Fruit fly (Drosophila melanogaster) whole organism, embryonic: ENCODE data around the gene Bro.

ENCODE experiments used
- ATbp ChIP-seq: fragments of 200-800 bp; sonication (Bioruptor generic); optimal IDR thresholded peaks from 2 replicates; lab custom pipeline; 2017; ENCODE audit warnings: missing biosample characterization, mild to moderate bottlenecking, missing genetic modification characterization, missing genetic modification reagents
- B-H1 ChIP-seq: fragments of 200-800 bp; sonication (Bioruptor generic); IDR thresholded peaks from 3 replicates; pipeline ENCODE4 v1.3.6; 2022; ENCODE audit warnings: missing biosample characterization, missing genetic modification characterization
- CG11085 ChIP-seq: fragments of 200-800 bp; sonication (Bioruptor generic); IDR thresholded peaks from 2 replicates; pipeline ENCODE4 v1.3.6; 2022; ENCODE audit warnings: missing biosample characterization, missing genetic modification characterization
- CG13894 ChIP-seq: fragments of 200-800 bp; sonication (Bioruptor generic); optimal IDR thresholded peaks from 3 replicates; lab custom pipeline; 2018; ENCODE audit warnings: missing biosample characterization, mild to moderate bottlenecking, missing genetic modification characterization, moderate library complexity
- CG15479 ChIP-seq: fragments of 200-800 bp; sonication (Bioruptor generic); optimal IDR thresholded peaks from 3 replicates; lab custom pipeline; 2019; ENCODE audit warnings: missing biosample characterization, mild to moderate bottlenecking, missing genetic modification characterization, moderate library complexity
- CG2120 ChIP-seq: fragments of 200-800 bp; sonication (Bioruptor generic); optimal IDR thresholded peaks from 3 replicates; lab custom pipeline; 2016; ENCODE audit warnings: missing biosample characterization, missing genetic modification characterization
- CG2678 ChIP-seq: fragments of 200-800 bp; sonication (Bioruptor generic); optimal IDR thresholded peaks from 3 replicates; lab custom pipeline; 2019; ENCODE audit warnings: missing biosample characterization, mild to moderate bottlenecking, missing genetic modification characterization, moderate library complexity
- CG30431 ChIP-seq: fragments of 200-800 bp; sonication (Bioruptor generic); optimal IDR thresholded peaks from 2 replicates; lab custom pipeline; 2017; ENCODE audit warnings: missing biosample characterization, missing genetic modification characterization
- CG33557 ChIP-seq: fragments of 200-800 bp; sonication (Bioruptor generic); optimal IDR thresholded peaks from 2 replicates; lab custom pipeline; 2019; ENCODE audit warnings: missing biosample characterization, mild to moderate bottlenecking, missing genetic modification characterization, moderate library complexity
- CG3407 ChIP-seq: fragments of 200-800 bp; sonication (Bioruptor generic); optimal IDR thresholded peaks from 2 replicates; lab custom pipeline; 2018; ENCODE audit warnings: missing biosample characterization, mild to moderate bottlenecking, missing genetic modification characterization
- CG6254 ChIP-seq: fragments of 200-800 bp; sonication (Bioruptor generic); optimal IDR thresholded peaks from 3 replicates; lab custom pipeline; 2017; ENCODE audit warnings: mild to moderate bottlenecking, missing biosample characterization, missing genetic modification reagents, missing genetic modification characterization
- CG6791 ChIP-seq: fragments of 200-800 bp; sonication (Bioruptor generic); IDR thresholded peaks from 3 replicates; pipeline ENCODE4 v1.3.6; 2022; ENCODE audit warnings: missing biosample characterization, missing genetic modification characterization; ENCODE audit not compliant: partially characterized antibody
- CG7839 ChIP-seq: fragments of 200-800 bp; sonication (Bioruptor generic); optimal IDR thresholded peaks from 3 replicates; lab custom pipeline; 2018; ENCODE audit warnings: missing biosample characterization, mild to moderate bottlenecking, missing genetic modification characterization, moderate library complexity
- CG8089 ChIP-seq: fragments of 200-800 bp; sonication (Bioruptor generic); optimal IDR thresholded peaks from 3 replicates; lab custom pipeline; 2016; ENCODE audit warnings: missing biosample characterization, missing genetic modification characterization
- CG8281 ChIP-seq: fragments of 200-800 bp; sonication (Bioruptor generic); optimal IDR thresholded peaks from 2 replicates; lab custom pipeline; 2018; ENCODE audit warnings: missing biosample characterization, mild to moderate bottlenecking, missing genetic modification characterization, moderate library complexity
- CG8388 ChIP-seq: fragments of 200-800 bp; sonication (Bioruptor generic); optimal IDR thresholded peaks from 2 replicates; lab custom pipeline; 2019; ENCODE audit warnings: missing biosample characterization, mild to moderate bottlenecking, missing genetic modification characterization, moderate library complexity
- CG8924 ChIP-seq: fragments of 200-800 bp; optimal IDR thresholded peaks from 3 replicates; lab custom pipeline; 2019; ENCODE audit warnings: missing biosample characterization, mild to moderate bottlenecking, missing genetic modification characterization, moderate library complexity
- CG8944 ChIP-seq: fragments of 200-800 bp; sonication (Bioruptor generic); optimal IDR thresholded peaks from 3 replicates; lab custom pipeline; 2016; ENCODE audit warnings: missing biosample characterization, missing genetic modification characterization
- CTCF ChIP-seq: fragments of 200-800 bp; sonication (Bioruptor generic); optimal IDR thresholded peaks from 2 replicates; lab custom pipeline; 2017; ENCODE audit warnings: missing biosample characterization, mild to moderate bottlenecking, missing genetic modification characterization, moderate library complexity
- D19B ChIP-seq: fragments of 200-800 bp; sonication (Bioruptor generic); optimal IDR thresholded peaks from 2 replicates; lab custom pipeline; 2017; ENCODE audit warnings: missing biosample characterization, mild to moderate bottlenecking, missing genetic modification characterization
- Doc2 ChIP-seq: fragments of 200-800 bp; sonication (Bioruptor generic); IDR thresholded peaks from 2 replicates; pipeline ENCODE4 v1.3.6; 2022; ENCODE audit warnings: missing biosample characterization, missing genetic modification characterization
- GATAe ChIP-seq: fragments of 200-800 bp; sonication (Bioruptor generic); conservative IDR thresholded peaks from 2 replicates; pipeline ENCODE4 v1.3.6; 2022; ENCODE audit warnings: missing biosample characterization, missing genetic modification characterization
- Hand ChIP-seq: fragments of 200-800 bp; sonication (Bioruptor generic); optimal IDR thresholded peaks from 2 replicates; lab custom pipeline; 2017; ENCODE audit warnings: mild to moderate bottlenecking, missing biosample characterization, missing genetic modification reagents, missing genetic modification characterization
- Hmx ChIP-seq: fragments of 200-800 bp; sonication (Bioruptor generic); optimal IDR thresholded peaks from 2 replicates; lab custom pipeline; 2016; ENCODE audit warnings: missing biosample characterization, missing genetic modification characterization
- Hr78 ChIP-seq, 2 experiments: fragments of 200-800 bp in 1 of 2; fragments of >200 bp in 1 of 2; sonication (Bioruptor generic) in 1 of 2; optimal IDR thresholded peaks; 2 replicates each; lab custom pipeline; 2017 to 2019; ENCODE audit warnings: missing biosample characterization in 2 of 2, missing genetic modification characterization in 2 of 2, mild to moderate bottlenecking in 1 of 2, moderate library complexity in 1 of 2
- Lhr ChIP-seq: fragments of 200-800 bp; sonication (Bioruptor generic); optimal IDR thresholded peaks from 3 replicates; lab custom pipeline; 2017; ENCODE audit warnings: mild to moderate bottlenecking, missing biosample characterization, missing genetic modification reagents, missing genetic modification characterization
- Poxn ChIP-seq: fragments of 200-800 bp; sonication (Bioruptor generic); IDR thresholded peaks from 2 replicates; pipeline ENCODE4 v1.3.6; 2022; ENCODE audit warnings: missing biosample characterization, missing genetic modification characterization
- Ptx1 ChIP-seq: fragments of 200-800 bp; sonication (Bioruptor generic); IDR thresholded peaks from 2 replicates; pipeline ENCODE4 v1.3.6; 2022; ENCODE audit warnings: missing biosample characterization, missing genetic modification characterization
- Ravus ChIP-seq: fragments of 200-800 bp; sonication (Bioruptor generic); IDR thresholded peaks from 2 replicates; pipeline ENCODE4 v1.3.6; 2022; ENCODE audit warnings: missing biosample characterization, missing genetic modification characterization
- Scr ChIP-seq: fragments of 200-800 bp; sonication (Bioruptor generic); IDR thresholded peaks from 2 replicates; pipeline ENCODE4 v1.3.6; 2022; ENCODE audit warnings: missing biosample characterization, missing genetic modification characterization; ENCODE audit not compliant: partially characterized antibody
- Sox102F ChIP-seq: fragments of 200-800 bp; sonication (Bioruptor generic); optimal IDR thresholded peaks from 2 replicates; lab custom pipeline; 2018; ENCODE audit warnings: missing biosample characterization, mild to moderate bottlenecking, missing genetic modification characterization, moderate library complexity
- Taf1 ChIP-seq: fragments of 200-800 bp; sonication (Bioruptor generic); IDR thresholded peaks from 2 replicates; pipeline ENCODE4 v1.3.6; 2022; ENCODE audit warnings: missing biosample characterization, missing genetic modification characterization
- aop ChIP-seq: fragments of 200-800 bp; sonication (Bioruptor generic); IDR thresholded peaks from 2 replicates; pipeline ENCODE4 v1.3.6; 2022; ENCODE audit warnings: missing biosample characterization, missing genetic modification characterization
- ato ChIP-seq: fragments of 200-800 bp; sonication (Bioruptor generic); IDR thresholded peaks from 2 replicates; pipeline ENCODE4 v1.3.6; 2022; ENCODE audit warnings: missing biosample characterization, missing genetic modification characterization; ENCODE audit not compliant: partially characterized antibody
- danr ChIP-seq: fragments of 200-800 bp; sonication (Bioruptor generic); IDR thresholded peaks from 2 replicates; pipeline ENCODE4 v1.3.6; 2022; ENCODE audit warnings: missing biosample characterization, missing genetic modification characterization
- dmrt99B ChIP-seq: fragments of 200-800 bp; sonication (Bioruptor generic); optimal IDR thresholded peaks from 2 replicates; lab custom pipeline; 2018; ENCODE audit warnings: missing biosample characterization, mild to moderate bottlenecking, missing genetic modification characterization, moderate library complexity
- eve ChIP-seq, 2 experiments: fragments of >200 bp; optimal IDR thresholded peaks; 2 replicates each; lab custom pipeline; 2017; ENCODE audit warnings: missing biosample characterization in 2 of 2, missing genetic modification characterization in 2 of 2
- h ChIP-seq: fragments of >200 bp; optimal IDR thresholded peaks from 2 replicates; lab custom pipeline; 2017
- klu ChIP-seq: fragments of 200-800 bp; sonication (Bioruptor generic); IDR thresholded peaks from 2 replicates; pipeline ENCODE4 v1.3.6; 2022; ENCODE audit warnings: missing biosample characterization, missing genetic modification characterization
- mld ChIP-seq: fragments of 200-800 bp; sonication (Bioruptor generic); IDR thresholded peaks from 3 replicates; pipeline ENCODE4 v1.3.6; 2022; ENCODE audit warnings: missing biosample characterization, missing genetic modification characterization; ENCODE audit not compliant: partially characterized antibody
- pfk ChIP-seq: fragments of 200-800 bp; sonication (Bioruptor generic); optimal IDR thresholded peaks from 2 replicates; lab custom pipeline; 2018; ENCODE audit warnings: missing biosample characterization, mild to moderate bottlenecking, missing genetic modification characterization, moderate library complexity
- prd ChIP-seq, 3 experiments: fragments of >200 bp in 2 of 3; fragments of 200-800 bp in 1 of 3; sonication (Bioruptor generic) in 1 of 3; optimal IDR thresholded peaks in 2 of 3; IDR thresholded peaks in 1 of 3; 2 replicates in 2 of 3; 3 replicates in 1 of 3; pipeline versions ENCODE4 v1.3.6 to Lab custom; 2017 to 2022; ENCODE audit warnings: missing biosample characterization in 1 of 3, missing genetic modification characterization in 1 of 3
- pum ChIP-seq: fragments of 200-800 bp; sonication (Bioruptor generic); optimal IDR thresholded peaks from 2 replicates; lab custom pipeline; 2016; ENCODE audit warnings: missing biosample characterization, missing genetic modification characterization
- sc ChIP-seq, 3 experiments: fragments of >200 bp in 2 of 3; fragments of 200-800 bp in 1 of 3; sonication (Bioruptor generic) in 1 of 3; optimal IDR thresholded peaks; 2 replicates in 2 of 3; 3 replicates in 1 of 3; lab custom pipeline; 2017; ENCODE audit warnings: mild to moderate bottlenecking in 1 of 3, missing biosample characterization in 1 of 3, missing genetic modification characterization in 1 of 3, missing genetic modification reagents in 1 of 3
- sens-2 ChIP-seq: fragments of 200-800 bp; sonication (Bioruptor generic); IDR thresholded peaks from 2 replicates; pipeline ENCODE4 v1.3.6; 2022; ENCODE audit warnings: missing biosample characterization, missing genetic modification characterization
- sima ChIP-seq: fragments of 200-800 bp; sonication (Bioruptor generic); optimal IDR thresholded peaks from 2 replicates; lab custom pipeline; 2016; ENCODE audit warnings: missing biosample characterization, missing genetic modification characterization
- so ChIP-seq: fragments of 200-800 bp; sonication (Bioruptor generic); IDR thresholded peaks from 3 replicates; pipeline ENCODE4 v1.3.6; 2022; ENCODE audit warnings: missing biosample characterization, missing genetic modification characterization
- stc ChIP-seq: fragments of 200-800 bp; sonication (Bioruptor generic); IDR thresholded peaks from 2 replicates; pipeline ENCODE4 v1.3.6; 2022; ENCODE audit warnings: missing biosample characterization, missing genetic modification characterization
- unpg ChIP-seq: fragments of 200-800 bp; sonication (Bioruptor generic); optimal IDR thresholded peaks from 3 replicates; lab custom pipeline; 2018; ENCODE audit warnings: missing biosample characterization, mild to moderate bottlenecking, missing genetic modification characterization, moderate library complexity

The Bro gene

dm6 chr3L:1639185-1639812 lies 8.4 kb upstream of the Bro start, which contains the start of the genes Mettl2 and Bgb (continued):
- no peak for TF ChIP-seq ATbp (GFP tag; lab: Kevin White, UChicago)
- TF ChIP-seq pfk (GFP tag; lab: Kevin White, UChicago), result no peak
- TF ChIP-seq Scr (GFP tag; lab: Robert Waterston, UW), result peak; percentile 90
- TF ChIP-seq D19B (GFP tag; lab: Kevin White, UChicago), result peak; percentile 63
- no peak for TF ChIP-seq prd (optimal IDR thresholded peaks at IDR 0.05; lab: Kevin White, UChicago)
- TF ChIP-seq prd (GFP tag; IDR thresholded peaks at IDR 0.05; lab: Robert Waterston, UW), result peak; percentile 91
- TF ChIP-seq stc (GFP tag; lab: Robert Waterston, UW), result 0 out of 2 replicates have a peak, but pooled peaks have one; percentile 39
- peak; percentile 73 for TF ChIP-seq CG8944
- TF ChIP-seq CG2678, result peak; percentile 85
- peak; percentile 27; the same call in 1 of the 3 replicates for TF ChIP-seq B-H1 (GFP tag; lab: Robert Waterston, UW)
- no peak for TF ChIP-seq CTCF (GFP tag; lab: Kevin White, UChicago)
- TF ChIP-seq CG8388 (GFP tag; lab: Kevin White, UChicago), result peak; percentile 60
- peak; percentile 62 for TF ChIP-seq CG8089 (GFP tag; lab: Kevin White, UChicago)
- TF ChIP-seq Hmx (GFP tag; lab: Kevin White, UChicago), result no peak
- no peak; the same call in 2 of the 3 replicates for TF ChIP-seq so (GFP tag; lab: Robert Waterston, UW)
- no peak for TF ChIP-seq Lhr (GFP tag; lab: Kevin White, UChicago)
- peak; percentile 70 for TF ChIP-seq GATAe (GFP tag; lab: Robert Waterston, UW)
- TF ChIP-seq Doc2 (GFP tag; lab: Robert Waterston, UW), result peak; percentile 57; the same call in 1 of the 2 replicates
- TF ChIP-seq aop (GFP tag; lab: Robert Waterston, UW), result no peak
- TF ChIP-seq CG7839, result peak; percentile 84
- peak; percentile 89 for TF ChIP-seq Ptx1
- peak; percentile 88 for TF ChIP-seq CG2120 (GFP tag; lab: Kevin White, UChicago)
- no peak for TF ChIP-seq Ravus
- TF ChIP-seq eve (GFP tag; optimal IDR thresholded peaks at IDR 0.05; lab: Kevin White, UChicago), result no peak
- TF ChIP-seq mld (GFP tag; lab: Robert Waterston, UW), result no peak
- peak; percentile 80 for TF ChIP-seq danr (GFP tag; lab: Robert Waterston, UW)
- TF ChIP-seq CG8281 (tag; lab: Kevin White, UChicago), result no peak
- TF ChIP-seq ato (GFP tag; lab: Robert Waterston, UW), result peak; percentile 20; the same call in 1 of the 2 replicates
- no peak for TF ChIP-seq h (lab: Kevin White, UChicago)
- peak; percentile 51 for TF ChIP-seq CG6254 (GFP tag; lab: Kevin White, UChicago)
- no peak for TF ChIP-seq sens-2 (GFP tag; lab: Robert Waterston, UW)
- TF ChIP-seq Hand (GFP tag; lab: Kevin White, UChicago), result no peak
- peak; percentile 71 for TF ChIP-seq unpg (GFP tag; lab: Kevin White, UChicago)
- TF ChIP-seq CG13894, result peak; percentile 45
- peak; percentile 60 for TF ChIP-seq CG8924 (tag; lab: Kevin White, UChicago)
- peak; percentile 60 for TF ChIP-seq Sox102F (GFP tag; lab: Kevin White, UChicago)
- no peak for TF ChIP-seq CG15479 (GFP tag; lab: Kevin White, UChicago)
- peak; percentile 73 for TF ChIP-seq Taf1 (GFP tag; lab: Robert Waterston, UW)
- peak; percentile 61 for TF ChIP-seq CG33557 (GFP tag; lab: Kevin White, UChicago)
- TF ChIP-seq CG11085 (GFP tag; lab: Robert Waterston, UW), result peak; percentile 45; the same call in 1 of the 2 replicates
- TF ChIP-seq Poxn (GFP tag; lab: Robert Waterston, UW), result no peak
- TF ChIP-seq CG6791 (GFP tag; lab: Robert Waterston, UW), result 0 out of 3 replicates have a peak, but pooled peaks have one; percentile 16
- peak; percentile 18 for TF ChIP-seq CG3407 (GFP tag; lab: Kevin White, UChicago)
- peak; percentile 88 for TF ChIP-seq pum (GFP tag; lab: Kevin White, UChicago)
- peak; percentile 86 for TF ChIP-seq klu
- no peak for TF ChIP-seq Hr78 (GFP tag; optimal IDR thresholded peaks at IDR 0.05; lab: Kevin White, UChicago)
- peak; percentile 40 for TF ChIP-seq sima (GFP tag; lab: Kevin White, UChicago)
- peak; percentile 52 for TF ChIP-seq CG30431 (GFP tag; lab: Kevin White, UChicago)
- no peak for TF ChIP-seq sc (optimal IDR thresholded peaks at IDR 0.05; lab: Kevin White, UChicago)
- TF ChIP-seq sc (GFP tag; optimal IDR thresholded peaks at IDR 0.05; lab: Kevin White, UChicago), result no peak
- no peak for TF ChIP-seq dmrt99B (tag; lab: Kevin White, UChicago)
